Fruit fly (Drosophila melanogaster): ENCODE data around the gene Gk1.

DNA sequence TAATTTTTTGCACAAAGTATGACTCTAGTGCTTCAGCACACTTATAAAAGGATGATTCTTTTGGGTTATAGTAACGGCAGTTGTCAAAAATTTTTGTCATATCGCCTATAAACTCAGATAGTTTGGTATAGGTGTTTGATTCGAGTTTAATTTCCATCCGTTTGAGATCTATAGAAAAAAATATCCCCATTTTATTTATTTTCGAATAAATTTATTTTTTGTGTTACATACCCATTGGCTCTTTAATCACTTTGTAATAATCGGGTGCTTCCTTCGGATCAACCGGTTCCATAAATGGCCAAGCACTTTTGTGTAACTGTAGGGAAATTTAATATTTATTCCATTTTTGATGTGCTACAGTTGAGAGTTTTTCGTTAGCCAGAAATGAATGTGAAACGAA is 28.7 kb upstream of the Gk1 start:
- TF ChIP-seq usp (GFP tag; optimal IDR thresholded peaks at IDR 0.05) = no peak
- TF ChIP-seq pan (optimal IDR thresholded peaks at IDR 0.05) = no peak
- no peak for TF ChIP-seq psq (optimal IDR thresholded peaks at IDR 0.05)
- no peak for TF ChIP-seq CG8478 (optimal IDR thresholded peaks at IDR 0.05)
